Worm (Caenorhabditis elegans) whole organism, L3 larva: Measurements from ENCODE around the gene pisy-1.

ENCODE experiments used
- ama-1 ChIP-seq: fragments of 150-350 bp; optimal IDR thresholded peaks from 2 replicates; lab custom pipeline; 2018
- ceh-82 ChIP-seq: fragments of 150-350 bp; optimal IDR thresholded peaks from 2 replicates; lab custom pipeline; 2014; ENCODE audit warnings: missing biosample characterization, missing genetic modification characterization
- daf-12 ChIP-seq: fragments of 150-350 bp; optimal IDR thresholded peaks from 2 replicates; lab custom pipeline; 2014; ENCODE audit warnings: missing biosample characterization, missing genetic modification reagents, missing genetic modification characterization
- mml-1 ChIP-seq: fragments of 150-350 bp; sonication (generic microtip); optimal IDR thresholded peaks from 3 replicates; lab custom pipeline; 2014; ENCODE audit warnings: missing biosample characterization, missing genetic modification characterization
- nhr-237 ChIP-seq: fragments of 150-350 bp; optimal IDR thresholded peaks from 2 replicates; lab custom pipeline; 2014; ENCODE audit warnings: missing biosample characterization, missing genetic modification characterization
- unc-62 ChIP-seq: fragments of 150-350 bp; sonication (generic microtip); optimal IDR thresholded peaks from 4 replicates; lab custom pipeline; 2014; ENCODE audit warnings: missing biosample characterization, missing genetic modification reagents, missing genetic modification characterization
- zag-1 ChIP-seq: fragments of 150-350 bp; optimal IDR thresholded peaks from 2 replicates; lab custom pipeline; 2014; ENCODE audit warnings: missing biosample characterization, missing genetic modification characterization
- ztf-4 ChIP-seq: fragments of 150-350 bp; optimal IDR thresholded peaks from 2 replicates; lab custom pipeline; 2014; ENCODE audit warnings: missing biosample characterization, missing genetic modification characterization

- TF ChIP-seq mml-1 (tag; lab: Kevin White, UChicago) (no peak), ceh-82 (tag; lab: Kevin White, UChicago) (no peak), unc-62 (GFP tag; lab: Kevin White, UChicago) (no peak), daf-12 (tag; lab: Kevin White, UChicago) (no peak), ztf-4 (no peak), zag-1 (tag; lab: Kevin White, UChicago) (no peak), nhr-237 (tag; lab: Kevin White, UChicago) (no peak), ama-1 (lab: Kevin White, UChicago) (no peak)
Measured at ce11 chrII:12692694-12693093, 45.4 kb downstream of the pisy-1 start.
